Worm (Caenorhabditis elegans): ENCODE results near the gene clec-123.
"Not testable (repeated sequence)": the region's sequence is repeated elsewhere in the genome, so short reads cannot be mapped to it uniquely, and the experiment has no call there.

DNA sequence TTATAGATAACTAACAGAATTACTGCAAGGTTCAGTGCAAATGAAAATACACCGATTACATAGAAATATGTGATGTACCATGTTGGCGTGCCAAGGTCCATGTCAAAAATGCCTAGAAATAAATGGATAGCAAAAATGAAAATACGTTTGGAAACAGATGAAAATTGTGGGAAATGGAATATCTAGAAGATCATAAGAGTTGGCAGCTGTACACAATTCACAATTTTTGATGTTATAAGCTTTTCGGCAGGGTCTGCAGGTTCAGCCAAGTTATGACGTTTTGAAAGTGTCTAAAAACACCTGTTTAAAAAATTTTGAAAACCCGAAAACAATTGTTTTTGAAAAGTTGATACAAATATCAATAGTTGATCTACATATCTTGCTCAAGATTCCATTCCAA lies 30.5 kb downstream of the clec-123 start, which contains the start of gene sri-43:
- not testable (repeated sequence) for TF ChIP-seq dao-5, W03F9.2, him-1 (tag; optimal IDR thresholded peaks at IDR 0.05)

Measured in whole organism, L4/young adult.